Fruit fly (Drosophila melanogaster) whole organism, prepupa: ENCODE measurements around the gene Uba5.

Source experiments
- CG11294 ChIP-seq: fragments of 200-800 bp; sonication (Bioruptor generic); IDR thresholded peaks from 2 replicates; pipeline ENCODE4 v1.3.6; 2022; ENCODE audit warnings: missing biosample characterization, missing genetic modification characterization
- CG11902 ChIP-seq: fragments of 200-800 bp; sonication (Bioruptor generic); optimal IDR thresholded peaks from 3 replicates; lab custom pipeline; 2016; ENCODE audit warnings: missing biosample characterization, missing genetic modification characterization
- CG3032 ChIP-seq: fragments of 200-800 bp; optimal IDR thresholded peaks from 2 replicates; lab custom pipeline; 2019; ENCODE audit warnings: missing biosample characterization, mild to moderate bottlenecking, missing genetic modification characterization, moderate library complexity
- CG7368 ChIP-seq: fragments of 200-800 bp; sonication (Bioruptor generic); optimal IDR thresholded peaks from 3 replicates; lab custom pipeline; 2016; ENCODE audit warnings: missing biosample characterization, missing genetic modification characterization
- Ets96B ChIP-seq: fragments of 200-800 bp; optimal IDR thresholded peaks from 2 replicates; lab custom pipeline; 2019; ENCODE audit warnings: missing biosample characterization, mild to moderate bottlenecking, missing genetic modification characterization, moderate library complexity
- Gug ChIP-seq: fragments of 200-800 bp; sonication (Bioruptor generic); IDR thresholded peaks from 2 replicates; pipeline ENCODE4 v1.3.6; 2022; ENCODE audit warnings: missing biosample characterization, missing genetic modification characterization
- acj6 ChIP-seq: fragments of 200-800 bp; sonication (Bioruptor generic); optimal IDR thresholded peaks from 3 replicates; lab custom pipeline; 2016; ENCODE audit warnings: missing biosample characterization, missing genetic modification characterization
- esn ChIP-seq: fragments of 200-800 bp; sonication (Bioruptor generic); optimal IDR thresholded peaks from 2 replicates; lab custom pipeline; 2016; ENCODE audit warnings: missing biosample characterization, mild to moderate bottlenecking, missing genetic modification characterization, moderate library complexity
- fd85E ChIP-seq: fragments of 200-800 bp; sonication (Bioruptor generic); optimal IDR thresholded peaks from 3 replicates; lab custom pipeline; 2016; ENCODE audit warnings: missing biosample characterization, missing genetic modification characterization
- lz ChIP-seq: fragments of 200-800 bp; sonication (Bioruptor generic); optimal IDR thresholded peaks from 3 replicates; lab custom pipeline; 2016; ENCODE audit warnings: missing biosample characterization, missing genetic modification characterization
- net ChIP-seq: fragments of 200-800 bp; sonication (Bioruptor generic); optimal IDR thresholded peaks from 3 replicates; lab custom pipeline; 2016; ENCODE audit warnings: missing biosample characterization, missing genetic modification characterization
- salr ChIP-seq, 2 experiments: fragments of 200-800 bp; sonication (Bioruptor generic); optimal IDR thresholded peaks; 3 replicates each; lab custom pipeline; 2016 to 2018; ENCODE audit warnings: missing biosample characterization in 2 of 2, missing genetic modification characterization in 2 of 2, mild to moderate bottlenecking in 1 of 2
- svp ChIP-seq: fragments of 200-800 bp; sonication (Bioruptor generic); peaks from one replicate; lab custom pipeline; 2016; ENCODE audit warnings: missing biosample characterization, missing genetic modification characterization
- topi ChIP-seq: fragments of 200-800 bp; sonication (Bioruptor generic); optimal IDR thresholded peaks from 3 replicates; lab custom pipeline; 2016; ENCODE audit warnings: missing biosample characterization, missing genetic modification characterization

- TF ChIP-seq CG7368 (GFP tag; lab: Kevin White, UChicago) (no peak), Gug (GFP tag; lab: Robert Waterston, UW) (no peak), net (GFP tag; lab: Kevin White, UChicago) (no peak), salr (GFP tag; optimal IDR thresholded peaks at IDR 0.05; lab: Kevin White, UChicago) (no peak), esn (GFP tag; lab: Kevin White, UChicago) (no peak), CG11294 (GFP tag; lab: Robert Waterston, UW) (no peak), fd85E (GFP tag; lab: Kevin White, UChicago) (no peak), topi (GFP tag; lab: Kevin White, UChicago) (no peak), acj6 (GFP tag; lab: Kevin White, UChicago) (no peak), CG3032 (tag; lab: Kevin White, UChicago) (no peak), CG11902 (no peak), svp (no peak), lz (GFP tag; lab: Kevin White, UChicago) (no peak), Ets96B (tag; lab: Kevin White, UChicago) (no peak)
These were observed 6.6 kb upstream of the Uba5 start, which contains the start of gene Cyp4g15 for dm6 chrX:11476758-11477157.
